Fruit fly (Drosophila melanogaster) whole organism, embryonic: ENCODE data around the gene Lcp65Aa.

Source experiments
- Hey ChIP-seq: fragments of 200-800 bp; sonication (Bioruptor generic); optimal IDR thresholded peaks from 3 replicates; lab custom pipeline; 2018; ENCODE audit warnings: missing biosample characterization, mild to moderate bottlenecking, missing genetic modification characterization
- Kr ChIP-seq: fragments of 200-800 bp; sonication (Bioruptor generic); optimal IDR thresholded peaks from 2 replicates; lab custom pipeline; 2017; ENCODE audit warnings: missing biosample characterization, mild to moderate bottlenecking, missing genetic modification characterization
- da ChIP-seq: fragments of 200-800 bp; sonication (Bioruptor generic); optimal IDR thresholded peaks from 2 replicates; lab custom pipeline; 2016; ENCODE audit warnings: missing biosample characterization, missing genetic modification characterization

DNA sequence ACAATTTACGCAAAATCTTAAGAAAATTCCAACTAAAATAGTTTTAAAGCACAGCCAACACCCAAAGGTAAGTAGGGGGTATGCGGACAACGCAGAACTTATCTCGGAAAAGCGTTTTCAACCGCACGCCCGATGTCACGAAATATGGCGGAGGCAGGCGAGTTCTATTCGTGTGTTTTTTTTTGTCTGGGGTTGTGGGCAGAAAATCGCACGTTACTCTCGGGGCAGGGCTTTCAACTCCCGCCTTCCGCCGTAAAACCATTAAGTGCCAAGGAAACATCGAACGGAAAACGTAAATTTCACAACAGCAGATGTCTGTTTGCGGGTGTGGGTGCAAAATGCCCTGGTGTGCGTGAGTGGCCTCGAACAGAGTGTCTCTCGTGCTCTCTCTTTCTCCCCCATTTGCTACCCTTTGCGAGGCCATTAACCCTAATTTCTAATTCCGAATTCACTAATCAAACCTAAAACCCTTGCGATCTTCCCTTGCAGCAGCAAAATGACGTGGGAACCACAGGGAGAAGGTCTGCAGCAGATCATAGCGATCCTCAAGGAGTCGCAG lies 42.5 kb downstream of the Lcp65Aa start:
- TF ChIP-seq Hey (tag; lab: Kevin White, UChicago) (no peak), da (no peak), Kr (GFP tag; lab: Kevin White, UChicago) (no peak)
